Worm (Caenorhabditis elegans): Measurements from ENCODE around the gene Y40H4A.2.

DNA sequence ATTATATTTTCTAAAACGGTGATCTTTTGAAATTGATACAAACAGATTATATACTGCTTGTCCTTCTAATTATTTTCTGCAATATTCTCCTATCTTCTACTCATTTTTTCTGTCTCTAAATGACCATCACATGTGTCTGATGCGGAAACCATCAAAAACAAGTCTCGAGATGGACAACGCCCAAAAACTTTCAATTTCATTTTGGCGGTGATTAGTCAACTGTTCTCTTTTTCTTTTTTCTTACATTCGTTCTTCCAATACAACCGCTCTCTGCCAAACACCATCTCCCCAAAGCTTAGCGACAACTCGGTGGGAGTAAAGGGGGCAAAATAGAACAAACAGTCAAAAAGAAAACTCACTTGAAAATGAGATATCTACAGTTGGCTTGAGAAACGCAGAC lies 48.1 kb upstream of the Y40H4A.2 start:
- TF ChIP-seq elt-1 (tag; optimal IDR thresholded peaks at IDR 0.05), result no peak
- TF ChIP-seq unc-62 (GFP tag; optimal IDR thresholded peaks at IDR 0.05), result no peak
- TF ChIP-seq pha-4 (tag; optimal IDR thresholded peaks at IDR 0.05), result no peak
- TF ChIP-seq pqm-1 (tag; optimal IDR thresholded peaks at IDR 0.05), result no peak
- no peak for TF ChIP-seq unc-39 (tag; optimal IDR thresholded peaks at IDR 0.05)
- no peak for TF ChIP-seq snpc-4 (tag; optimal IDR thresholded peaks at IDR 0.05)
